Worm (Caenorhabditis elegans): ENCODE data around the gene iff-1.

- no peak for TF ChIP-seq flt-1 (GFP tag; IDR thresholded peaks at IDR 0.05)
- no peak for TF ChIP-seq tra-4 (tag; optimal IDR thresholded peaks at IDR 0.05)
- TF ChIP-seq ets-7 (tag; optimal IDR thresholded peaks at IDR 0.05) = no peak
Measured at ce11 chrIII:9783133-9783590, 36.2 kb upstream of the iff-1 start.

Data from whole organism, early embryonic.